Worm (Caenorhabditis elegans): ENCODE results near the gene lpd-9.

The lpd-9 gene

DNA sequence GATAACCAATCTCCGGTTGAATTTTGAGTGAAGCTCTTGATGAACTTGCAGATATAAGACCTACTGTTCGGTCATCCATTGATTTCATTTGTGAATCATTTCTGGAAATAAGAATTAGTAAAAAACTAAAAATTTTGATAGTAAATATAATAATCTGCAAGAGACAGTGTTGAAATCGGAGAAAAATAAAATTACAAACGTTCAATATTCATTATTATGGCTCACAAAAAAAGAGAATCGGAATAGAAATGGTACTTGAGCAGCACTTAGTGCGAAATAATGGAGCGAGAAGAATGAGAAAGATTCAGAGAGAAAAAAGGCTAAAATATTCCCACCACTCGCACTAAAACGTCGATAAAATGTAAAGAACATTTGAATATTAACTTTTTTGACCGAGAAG is 2.8 kb upstream of the lpd-9 start, which contains the start of gene vps-54:
Gene vps-54, minus strand, starts transcription at position 101 of the 400 bp plus-strand sequence.
- TF ChIP-seq mcd-1 (GFP tag; IDR thresholded peaks at IDR 0.05) (0 out of 2 replicates have a peak, but pooled peaks have one; percentile 9), dpl-1 (GFP tag; optimal IDR thresholded peaks at IDR 0.05) (no peak)

DNA sequence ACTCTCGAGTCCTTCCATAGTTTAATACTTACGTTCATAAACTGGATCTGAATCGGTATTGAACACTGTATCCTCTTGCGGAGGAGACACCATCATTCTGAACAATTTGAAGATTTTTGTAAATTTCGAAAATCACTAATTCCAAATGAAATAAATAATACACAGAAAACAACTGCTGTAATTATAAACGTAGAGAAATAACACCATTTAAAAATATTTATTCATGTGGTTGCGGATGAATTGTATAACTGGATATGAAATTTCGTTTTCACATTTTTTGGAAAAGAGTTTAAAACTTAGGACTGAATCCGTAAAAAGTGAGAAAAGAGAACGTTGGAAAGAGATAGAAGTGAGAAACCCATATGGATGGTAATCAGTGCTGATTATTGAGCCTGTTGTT is 879 bp upstream of the lpd-9 start, which contains the start of gene mics-1:
Gene mics-1, minus strand, starts transcription at position 101 of the 400 bp plus-strand sequence.
- TF ChIP-seq Y53G8AR.9 (GFP tag; conservative IDR thresholded peaks at IDR 0.05) = 0 out of 2 replicates have a peak, but pooled peaks have one; percentile 33
- no peak for TF ChIP-seq rpc-1 (optimal IDR thresholded peaks at IDR 0.05)
- no peak for TF ChIP-seq rpc-1 (tag; optimal IDR thresholded peaks at IDR 0.05)
- TF ChIP-seq let-607 (tag; optimal IDR thresholded peaks at IDR 0.05) = no peak
- no peak for TF ChIP-seq snpc-1.1 (tag; optimal IDR thresholded peaks at IDR 0.05; ENCODE audit: insufficient read depth)

DNA sequence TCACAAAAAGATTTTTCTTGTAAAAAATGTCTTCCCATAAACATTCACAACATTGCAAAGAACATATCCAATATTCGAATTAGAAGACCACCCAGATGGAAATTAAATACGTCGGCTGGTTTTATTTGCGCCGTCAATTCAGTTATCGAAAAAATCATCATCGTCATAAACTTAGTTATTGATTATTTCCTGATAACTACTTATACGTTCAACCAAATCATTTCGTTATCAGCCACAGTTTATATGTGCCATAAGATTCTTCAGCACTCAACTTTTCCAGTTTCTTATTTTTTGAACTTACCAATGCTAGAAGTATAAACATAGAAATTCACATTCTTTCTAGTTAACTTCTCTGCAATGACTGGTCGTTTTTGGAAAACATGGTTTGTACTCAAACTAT is 1.5 kb downstream of the lpd-9 start:
- TF ChIP-seq nhr-80 (tag; optimal IDR thresholded peaks at IDR 0.05) = peak; percentile 56
- no peak for TF ChIP-seq pha-4 (tag; optimal IDR thresholded peaks at IDR 0.05)
- TF ChIP-seq attf-3 (GFP tag; conservative IDR thresholded peaks at IDR 0.05) = no peak

DNA sequence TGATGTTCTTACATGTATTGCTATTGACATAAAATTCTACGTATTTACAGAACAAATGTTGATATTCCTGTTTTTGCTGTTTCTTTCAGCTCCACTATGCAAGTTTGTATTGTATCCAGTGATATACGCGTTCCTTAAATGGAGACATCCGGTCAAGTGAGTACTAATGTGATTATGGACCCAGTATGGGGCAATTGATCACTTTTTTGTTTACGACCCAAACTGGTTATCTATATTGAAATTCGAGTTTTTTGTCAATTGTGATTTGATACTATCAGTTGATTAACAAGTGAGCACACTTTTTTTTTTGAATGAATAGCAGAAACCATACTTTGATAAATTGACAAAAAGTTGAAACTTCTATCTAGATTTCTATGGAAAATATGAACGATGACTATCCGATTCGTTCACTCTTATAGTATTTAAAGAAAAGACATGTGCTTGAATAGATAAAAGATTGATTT is 2.8 kb downstream of the lpd-9 start, which contains the start of gene T21C9.6:
Gene T21C9.6, plus strand, starts transcription at position 51 of the 464 bp plus-strand sequence.
- no peak for TF ChIP-seq F57C9.4 (tag; optimal IDR thresholded peaks at IDR 0.05)
- TF ChIP-seq nhr-80 (tag; optimal IDR thresholded peaks at IDR 0.05) = peak; percentile 16

DNA sequence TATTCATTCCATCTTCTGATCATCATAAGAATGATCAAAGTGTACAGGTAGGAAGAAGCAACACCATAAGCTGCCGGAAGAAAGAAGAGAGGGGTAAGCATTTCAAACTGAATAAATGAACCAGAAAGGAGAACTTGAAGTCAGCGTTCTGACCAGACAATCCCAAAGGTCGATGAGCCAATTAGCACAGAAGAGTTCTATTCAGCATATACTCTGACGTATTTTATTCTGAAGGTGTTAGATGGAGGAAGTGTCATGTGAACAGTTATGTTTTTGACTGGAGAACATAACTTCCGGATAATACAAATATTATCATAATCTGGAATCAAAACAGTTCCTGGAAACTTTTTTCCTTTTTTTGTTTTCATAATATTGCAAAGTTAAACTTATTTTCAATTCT is 9.6 kb downstream of the lpd-9 start, which contains the start of gene srg-32:
Gene srg-32, minus strand, starts transcription at position 101 of the 400 bp plus-strand sequence.
- TF ChIP-seq lin-54 (GFP tag; optimal IDR thresholded peaks at IDR 0.05) (no peak), athp-1 (tag; optimal IDR thresholded peaks at IDR 0.05) (no peak), hlh-12 (tag; optimal IDR thresholded peaks at IDR 0.05) (no peak), ceh-79 (tag; optimal IDR thresholded peaks at IDR 0.05) (no peak), aptf-2 (GFP tag; conservative IDR thresholded peaks at IDR 0.05) (no peak), tbx-9 (tag; optimal IDR thresholded peaks at IDR 0.05; ENCODE audit: borderline replicate concordance) (no peak), ceh-100 (GFP tag; IDR thresholded peaks at IDR 0.05) (no peak), F22D6.2 (tag; optimal IDR thresholded peaks at IDR 0.05) (no peak), D2030.7 (GFP tag; IDR thresholded peaks at IDR 0.05) (no peak), C17E4.6 (GFP tag; IDR thresholded peaks at IDR 0.05) (no peak), snpc-1.1 (tag; optimal IDR thresholded peaks at IDR 0.05; ENCODE audit: insufficient read depth) (no peak), nfya-1 (tag; optimal IDR thresholded peaks at IDR 0.05; ENCODE audit: borderline replicate concordance, insufficient read depth) (no peak), nhr-27 (tag; optimal IDR thresholded peaks at IDR 0.05) (no peak), nhr-179 (tag; optimal IDR thresholded peaks at IDR 0.05) (no peak), lir-1 (GFP tag; conservative IDR thresholded peaks at IDR 0.05) (no peak), pha-4 (tag; optimal IDR thresholded peaks at IDR 0.05) (no peak), dpl-1 (GFP tag; optimal IDR thresholded peaks at IDR 0.05) (no peak), lag-1 (GFP tag; IDR thresholded peaks at IDR 0.05) (no peak), ztf-6 (GFP tag; IDR thresholded peaks at IDR 0.05) (no peak)

DNA sequence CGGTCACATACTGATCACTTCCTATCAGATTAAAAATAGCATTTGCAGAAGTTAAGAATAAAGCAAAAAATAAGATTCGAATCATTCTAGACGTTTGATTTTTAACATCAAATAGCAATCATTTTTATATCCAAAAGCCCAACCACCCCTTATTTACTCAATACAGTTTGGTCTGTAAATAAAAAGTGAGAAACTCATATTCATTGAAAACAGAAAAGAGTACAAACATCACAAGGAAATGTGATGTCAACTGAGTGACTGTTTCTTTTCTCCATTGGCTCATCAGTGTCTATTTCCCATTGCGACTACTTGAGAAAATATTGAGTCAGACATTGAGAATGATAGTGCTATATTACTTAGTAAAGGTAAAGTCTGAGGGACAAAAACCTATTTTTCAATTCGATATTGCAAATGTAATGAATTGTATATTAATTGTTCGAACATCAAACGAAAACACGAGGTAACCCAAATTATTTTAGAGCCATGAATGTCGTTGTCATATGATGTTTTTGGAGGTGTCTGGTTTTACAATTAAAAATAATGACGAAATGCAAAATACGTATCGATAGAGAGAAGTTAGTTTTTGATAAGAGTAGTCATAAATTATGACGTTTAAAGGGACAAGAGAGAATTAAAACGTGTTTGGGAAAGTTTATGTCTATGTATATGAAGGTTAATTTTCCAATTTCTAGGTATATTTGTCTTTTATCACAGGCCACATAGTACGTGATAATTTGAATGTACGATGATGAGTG is 10.8 kb downstream of the lpd-9 start, which contains the start of gene ttr-23:
Gene ttr-23, minus strand, starts transcription at position 87 of the 755 bp plus-strand sequence.
- TF ChIP-seq ama-1 (optimal IDR thresholded peaks at IDR 0.05) (no peak), ama-1 (GFP tag; optimal IDR thresholded peaks at IDR 0.05) (no peak), madf-8 (GFP tag; conservative IDR thresholded peaks at IDR 0.05) (no peak), F49E8.2 (tag; optimal IDR thresholded peaks at IDR 0.05; ENCODE audit: insufficient read depth) (no peak), lag-1 (GFP tag; IDR thresholded peaks at IDR 0.05) (no peak), mel-28 (tag; optimal IDR thresholded peaks at IDR 0.05; ENCODE audit: borderline replicate concordance) (no peak), ztf-3 (GFP tag; optimal IDR thresholded peaks at IDR 0.05) (no peak), let-607 (tag; optimal IDR thresholded peaks at IDR 0.05) (no peak), sdz-38 (tag; optimal IDR thresholded peaks at IDR 0.05) (no peak), D2030.7 (GFP tag; IDR thresholded peaks at IDR 0.05) (no peak), nhr-80 (tag; optimal IDR thresholded peaks at IDR 0.05) (peak; percentile 50), dox-1 (GFP tag; IDR thresholded peaks at IDR 0.05) (no peak), dpff-1 (tag; optimal IDR thresholded peaks at IDR 0.05) (no peak), athp-1 (tag; optimal IDR thresholded peaks at IDR 0.05) (no peak), cebp-2 (GFP tag; IDR thresholded peaks at IDR 0.05) (no peak), tlf-1 (GFP tag; optimal IDR thresholded peaks at IDR 0.05) (no peak), unc-62 (GFP tag; optimal IDR thresholded peaks at IDR 0.05) (peak; percentile 91)

Measured in whole organism, young adult.